Worm (Caenorhabditis elegans) whole organism, mixed stage, embryonic: ENCODE data around the gene daf-22.

ENCODE experiments used
- cnd-1 ChIP-seq: fragments of 200-800 bp; sonication (Bioruptor generic); optimal IDR thresholded peaks from 2 replicates; lab custom pipeline; 2018; ENCODE audit warnings: mild to moderate bottlenecking, missing genetic modification characterization, missing compliant biosample characterization
- lin-13 ChIP-seq: fragments of 150-350 bp; optimal IDR thresholded peaks from 2 replicates; lab custom pipeline; 2014; ENCODE audit warnings: missing biosample characterization, missing genetic modification characterization
- lsy-2 ChIP-seq: fragments of 150-350 bp; optimal IDR thresholded peaks from 2 replicates; lab custom pipeline; 2014; ENCODE audit warnings: missing biosample characterization, missing genetic modification characterization
- mep-1 ChIP-seq: fragments of 150-350 bp; optimal IDR thresholded peaks from 2 replicates; lab custom pipeline; 2017; ENCODE audit warnings: missing biosample characterization, missing genetic modification reagents, missing genetic modification characterization, inconsistent platforms
- mls-2 ChIP-seq: sonication (generic microtip); optimal IDR thresholded peaks from 2 replicates; lab custom pipeline; 2016; ENCODE audit warnings: mild to moderate bottlenecking, missing genetic modification characterization, moderate library complexity, missing compliant biosample characterization
- nhr-237 ChIP-seq: fragments of 150-350 bp; optimal IDR thresholded peaks from 2 replicates; lab custom pipeline; 2014; ENCODE audit warnings: missing biosample characterization, missing genetic modification characterization
- pha-4 ChIP-seq: fragments of 150-350 bp; optimal IDR thresholded peaks from 2 replicates; lab custom pipeline; 2018; ENCODE audit warnings: missing biosample characterization, missing genetic modification reagents, missing genetic modification characterization
- snpc-4 ChIP-seq: fragments of 150-350 bp; optimal IDR thresholded peaks from 2 replicates; lab custom pipeline; 2014; ENCODE audit warnings: missing biosample characterization, missing genetic modification characterization
- tbx-8 ChIP-seq: fragments of 200-800 bp; sonication (Bioruptor generic); optimal IDR thresholded peaks from 2 replicates; lab custom pipeline; 2018; ENCODE audit warnings: mild to moderate bottlenecking, missing genetic modification characterization, moderate library complexity, missing compliant biosample characterization
- unc-120 ChIP-seq: sonication (generic microtip); optimal IDR thresholded peaks from 2 replicates; lab custom pipeline; 2017; ENCODE audit warnings: missing genetic modification characterization, missing compliant biosample characterization; ENCODE audit not compliant: poor library complexity, severe bottlenecking
- ztf-11 ChIP-seq: fragments of 150-350 bp; optimal IDR thresholded peaks from 2 replicates; lab custom pipeline; 2014; ENCODE audit warnings: missing biosample characterization, missing genetic modification characterization

DNA sequence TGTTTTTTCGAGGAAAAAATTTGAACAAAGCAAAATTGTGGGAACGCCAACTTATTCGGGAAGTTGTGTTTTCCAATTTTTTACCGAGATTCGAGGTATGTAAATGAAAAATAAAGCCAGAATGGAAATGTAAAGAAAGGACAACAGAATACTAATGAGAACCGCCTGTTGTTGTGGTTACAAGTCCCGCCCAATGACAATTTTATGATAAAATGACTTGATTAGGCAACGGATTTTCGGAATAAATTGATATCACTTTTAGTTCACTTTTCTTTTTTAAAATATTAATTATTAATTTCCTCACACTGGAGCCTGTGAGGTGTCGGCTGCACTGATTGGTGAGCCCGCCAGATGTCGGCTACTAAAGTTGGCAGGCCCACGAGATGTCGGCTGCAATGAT lies 6.9 kb upstream of the daf-22 start, which contains the start of gene dct-12:
- no peak for TF ChIP-seq tbx-8 (GFP tag; lab: Kevin White, UChicago)
- TF ChIP-seq mls-2 (tag; lab: Kevin White, UChicago) = no peak
- TF ChIP-seq nhr-237 = no peak
- TF ChIP-seq cnd-1 (tag; lab: Kevin White, UChicago) = no peak
- TF ChIP-seq snpc-4 = no peak
- TF ChIP-seq lin-13 (tag; lab: Kevin White, UChicago) = no peak
- TF ChIP-seq pha-4 (tag; lab: Kevin White, UChicago) = no peak
- TF ChIP-seq unc-120 (tag; lab: Kevin White, UChicago) = no peak
- TF ChIP-seq lsy-2 = no peak
- no peak for TF ChIP-seq ztf-11
- no peak for TF ChIP-seq mep-1 (tag; lab: Kevin White, UChicago)
